Worm (Caenorhabditis elegans) whole organism, dauer: Measurements from ENCODE around the gene fbxb-45.
"Not testable (repeated sequence)": the region's sequence is repeated elsewhere in the genome, so short reads cannot be mapped to it uniquely, and the experiment has no call there.

Experiments
- unc-62 ChIP-seq: sonication (generic microtip); optimal IDR thresholded peaks from 2 replicates; lab custom pipeline; 2017; ENCODE audit warnings: missing biosample characterization, missing genetic modification reagents, missing genetic modification characterization

Gene fbxb-45

ce11 chrII:1043932-1044331 lies at the start of gene fbxb-45:
fbxb-45 (minus strand) TSS chrII:1044032.
- TF ChIP-seq unc-62 (GFP tag; lab: Kevin White, UChicago): not testable (repeated sequence)

ce11 chrII:1091706-1092105 lies 47.9 kb upstream of the fbxb-45 start, which contains the start of gene snf-3:
snf-3 (plus strand) TSS chrII:1092006.
- no peak for TF ChIP-seq unc-62 (GFP tag; lab: Kevin White, UChicago)

- no peak for TF ChIP-seq unc-62 (GFP tag; lab: Kevin White, UChicago)
Observed at ce11 chrII:1090743-1091142, 46.9 kb upstream of the fbxb-45 start.

- TF ChIP-seq unc-62 (GFP tag; lab: Kevin White, UChicago): no peak
Observed at ce11 chrII:1088527-1089230, 44.8 kb upstream of the fbxb-45 start.

ce11 chrII:1086479-1086878 lies 42.6 kb upstream of the fbxb-45 start:
- no peak for TF ChIP-seq unc-62 (GFP tag; lab: Kevin White, UChicago)

- no peak for TF ChIP-seq unc-62 (GFP tag; lab: Kevin White, UChicago)
Observed at ce11 chrII:1085546-1085945, 41.7 kb upstream of the fbxb-45 start.

ce11 chrII:1084899-1085298 lies 41.1 kb upstream of the fbxb-45 start:
- TF ChIP-seq unc-62 (GFP tag; lab: Kevin White, UChicago): no peak

- no peak for TF ChIP-seq unc-62 (GFP tag; lab: Kevin White, UChicago)
Observed at ce11 chrII:1082859-1083258, 39.0 kb upstream of the fbxb-45 start, which contains the start of gene K02E7.1. K02E7.1 (plus strand) TSS chrII:1083159.

- no peak for TF ChIP-seq unc-62 (GFP tag; lab: Kevin White, UChicago)
Observed at ce11 chrII:1075424-1075823, 31.6 kb upstream of the fbxb-45 start, which contains the start of gene K02E7.11. K02E7.11 (minus strand) TSS chrII:1075524.

- no peak for TF ChIP-seq unc-62 (GFP tag; lab: Kevin White, UChicago)
Observed at ce11 chrII:1072106-1072505, 28.3 kb upstream of the fbxb-45 start, which contains the start of gene K02E7.4. K02E7.4 (plus strand) TSS chrII:1072406.

ce11 chrII:1071432-1071831 lies 27.6 kb upstream of the fbxb-45 start:
- TF ChIP-seq unc-62 (GFP tag; lab: Kevin White, UChicago): no peak

- no peak for TF ChIP-seq unc-62 (GFP tag; lab: Kevin White, UChicago)
Observed at ce11 chrII:1070875-1071274, 27.0 kb upstream of the fbxb-45 start, which contains the start of gene K02E7.12. K02E7.12 (plus strand) TSS chrII:1071175.

ce11 chrII:1066907-1067306 lies 23.1 kb upstream of the fbxb-45 start, which contains the start of gene K02E7.10:
K02E7.10 (minus strand) TSS chrII:1067007.
- TF ChIP-seq unc-62 (GFP tag; lab: Kevin White, UChicago): no peak

- no peak for TF ChIP-seq unc-62 (GFP tag; lab: Kevin White, UChicago)
Observed at ce11 chrII:1063926-1064325, 20.1 kb upstream of the fbxb-45 start.

ce11 chrII:1060702-1061101 lies 16.9 kb upstream of the fbxb-45 start, which contains the start of gene btb-10:
btb-10 (minus strand) TSS chrII:1060802.
- TF ChIP-seq unc-62 (GFP tag; lab: Kevin White, UChicago): not testable (repeated sequence)

- no peak for TF ChIP-seq unc-62 (GFP tag; lab: Kevin White, UChicago)
Observed at ce11 chrII:1056844-1057243, 13.0 kb upstream of the fbxb-45 start.

ce11 chrII:1054724-1055123 lies 10.9 kb upstream of the fbxb-45 start, which contains the start of gene K02E7.7:
K02E7.7 (plus strand) TSS chrII:1055024.
- TF ChIP-seq unc-62 (GFP tag; lab: Kevin White, UChicago): not testable (repeated sequence)
